Worm (Caenorhabditis elegans) whole organism, young adult: ENCODE results near the gene mlc-1.

Source experiments
- D2030.7 ChIP-seq: fragments of 200-800 bp; sonication (Bioruptor generic); IDR thresholded peaks from 2 replicates; pipeline ENCODE4 v1.3.6; 2022; ENCODE audit warnings: missing genetic modification reagents, missing genetic modification characterization, missing compliant biosample characterization
- T26A5.8 ChIP-seq: sonication (generic microtip); optimal IDR thresholded peaks from 2 replicates; lab custom pipeline; 2016; ENCODE audit warnings: missing genetic modification characterization, missing compliant biosample characterization
- ama-1 ChIP-seq, 3 experiments: fragments of 150-350 bp in 1 of 3; sonication (generic microtip) in 2 of 3; optimal IDR thresholded peaks; 2 replicates each; lab custom pipeline; 2014 to 2018; ENCODE audit warnings: missing biosample characterization in 2 of 3, missing genetic modification characterization in 2 of 3, missing genetic modification reagents in 2 of 3
- bed-2 ChIP-seq: fragments of 200-800 bp; sonication (Bioruptor generic); IDR thresholded peaks from 2 replicates; pipeline ENCODE4 v1.3.6; 2022; ENCODE audit warnings: missing genetic modification reagents, missing genetic modification characterization, missing compliant biosample characterization
- ceh-100 ChIP-seq: fragments of 200-800 bp; sonication (Bioruptor generic); IDR thresholded peaks from 2 replicates; pipeline ENCODE4 v1.3.6; 2022; ENCODE audit warnings: missing genetic modification reagents, missing genetic modification characterization, missing compliant biosample characterization
- ceh-91 ChIP-seq: fragments of 200-800 bp; sonication (Bioruptor generic); IDR thresholded peaks from 2 replicates; pipeline ENCODE4 v1.3.6; 2022; ENCODE audit warnings: missing genetic modification reagents, missing genetic modification characterization, missing compliant biosample characterization
- dpff-1 ChIP-seq: sonication (generic microtip); optimal IDR thresholded peaks from 2 replicates; lab custom pipeline; 2017; ENCODE audit warnings: mild to moderate bottlenecking, missing genetic modification characterization, missing compliant biosample characterization
- egrh-3 ChIP-seq: fragments of 200-800 bp; sonication (Bioruptor generic); IDR thresholded peaks from 2 replicates; pipeline ENCODE4 v1.3.6; 2022; ENCODE audit warnings: missing genetic modification reagents, missing genetic modification characterization, missing compliant biosample characterization
- mcd-1 ChIP-seq: fragments of 200-800 bp; sonication (Bioruptor generic); IDR thresholded peaks from 2 replicates; pipeline ENCODE4 v1.3.6; 2022; ENCODE audit warnings: missing genetic modification reagents, missing genetic modification characterization, missing compliant biosample characterization
- nfyb-1 ChIP-seq: fragments of 200-800 bp; sonication (Bioruptor generic); IDR thresholded peaks from 2 replicates; pipeline ENCODE4 v1.3.6; 2022; ENCODE audit warnings: missing genetic modification reagents, missing genetic modification characterization, missing compliant biosample characterization
- pha-4 ChIP-seq: fragments of 150-350 bp; sonication (generic microtip); optimal IDR thresholded peaks from 2 replicates; lab custom pipeline; 2014; ENCODE audit warnings: missing biosample characterization, missing genetic modification reagents, missing genetic modification characterization
- somi-1 ChIP-seq: fragments of 200-800 bp; sonication (Bioruptor generic); optimal IDR thresholded peaks from 2 replicates; lab custom pipeline; 2018; ENCODE audit warnings: mild to moderate bottlenecking, missing genetic modification characterization, missing compliant biosample characterization

DNA sequence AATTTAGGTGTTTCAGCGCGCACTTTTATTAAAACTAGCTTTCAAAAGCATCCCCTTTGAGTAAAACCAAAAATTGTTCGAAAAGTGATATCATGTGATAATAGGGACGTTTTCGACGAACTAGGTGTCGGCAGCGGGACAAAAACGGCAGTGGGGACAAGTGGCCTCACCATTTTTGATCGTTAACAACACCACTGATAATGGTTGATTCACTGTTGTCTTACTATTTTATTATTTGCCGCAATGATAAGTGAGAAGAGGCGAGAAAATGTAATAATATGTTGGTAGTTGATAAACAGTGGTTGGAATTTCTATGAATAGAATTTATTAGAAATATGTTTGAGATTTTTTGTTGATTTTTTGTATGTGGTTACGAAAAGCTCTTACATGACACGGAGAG lies 17.0 kb downstream of the mlc-1 start:
- TF ChIP-seq T26A5.8 (no peak), pha-4 (no peak), dpff-1 (tag; lab: Kevin White, UChicago) (no peak), nfyb-1 (no peak), ceh-100 (GFP tag; lab: Robert Waterston, UW) (no peak), D2030.7 (GFP tag; lab: Robert Waterston, UW) (no peak), somi-1 (no peak), ama-1 (optimal IDR thresholded peaks at IDR 0.05; lab: Kevin White, UChicago) (no peak), ama-1 (GFP tag; optimal IDR thresholded peaks at IDR 0.05; lab: Kevin White, UChicago) (no peak), ceh-91 (no peak), mcd-1 (no peak), bed-2 (no peak), egrh-3 (GFP tag; lab: Robert Waterston, UW) (no peak)
